Worm (Caenorhabditis elegans) whole organism, young adult: ENCODE results near the gene mrp-4.

Experiments used
- T07F8.4 ChIP-seq: sonication (generic microtip); optimal IDR thresholded peaks from 2 replicates; lab custom pipeline; 2016; ENCODE audit warnings: mild to moderate bottlenecking, missing genetic modification characterization, moderate library complexity, missing compliant biosample characterization
- ama-1 ChIP-seq, 3 experiments: fragments of 150-350 bp in 1 of 3; sonication (generic microtip) in 2 of 3; optimal IDR thresholded peaks; 2 replicates each; lab custom pipeline; 2014 to 2018; ENCODE audit warnings: missing biosample characterization in 2 of 3, missing genetic modification characterization in 2 of 3, missing genetic modification reagents in 2 of 3
- ceh-27 ChIP-seq: fragments of 200-800 bp; sonication (Bioruptor generic); optimal IDR thresholded peaks from 2 replicates; lab custom pipeline; 2018; ENCODE audit warnings: mild to moderate bottlenecking, missing genetic modification characterization, moderate library complexity, missing compliant biosample characterization
- ekl-4 ChIP-seq: fragments of 200-800 bp; sonication (Bioruptor generic); IDR thresholded peaks from 2 replicates; pipeline ENCODE4 v1.3.6; 2022; ENCODE audit warnings: missing genetic modification reagents, missing genetic modification characterization, missing compliant biosample characterization
- hlh-26 ChIP-seq: fragments of 200-800 bp; sonication (Bioruptor generic); conservative IDR thresholded peaks from 2 replicates; pipeline ENCODE4 v1.3.6; 2022; ENCODE audit warnings: missing genetic modification reagents, missing genetic modification characterization, missing compliant biosample characterization
- let-607 ChIP-seq, 2 experiments: fragments of 200-800 bp in 1 of 2; sonication (Bioruptor generic) in 1 of 2; sonication (generic microtip) in 1 of 2; optimal IDR thresholded peaks; 2 replicates each; lab custom pipeline; 2016 to 2018; ENCODE audit warnings: mild to moderate bottlenecking in 2 of 2, missing compliant biosample characterization in 2 of 2, missing genetic modification characterization in 2 of 2, moderate library complexity in 2 of 2, missing genotype in 1 of 2
- mxl-1 ChIP-seq: sonication (generic microtip); optimal IDR thresholded peaks from 2 replicates; lab custom pipeline; 2016; ENCODE audit warnings: missing genetic modification characterization, missing compliant biosample characterization
- nhr-179 ChIP-seq: sonication (generic microtip); optimal IDR thresholded peaks from 2 replicates; lab custom pipeline; 2016; ENCODE audit warnings: mild to moderate bottlenecking, missing genetic modification characterization, missing compliant biosample characterization

DNA sequence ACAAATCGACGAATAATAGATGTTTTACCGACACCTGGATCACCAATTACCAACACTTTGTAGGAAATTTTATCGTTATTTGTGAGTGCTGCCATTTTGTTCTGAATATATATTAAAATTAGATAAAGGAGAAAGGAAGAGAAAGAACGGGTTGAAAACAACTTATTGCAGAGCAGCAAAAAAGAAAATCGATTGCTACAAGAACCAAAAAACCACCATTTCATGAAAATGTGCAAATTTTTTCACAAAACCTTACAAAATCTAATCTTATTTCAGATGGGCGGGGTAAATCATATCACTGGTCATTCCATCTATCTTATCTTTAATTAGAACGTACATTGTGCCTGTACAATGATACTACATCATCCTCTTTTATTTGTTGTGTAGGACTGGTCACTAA, 2.0 kb upstream of the mrp-4 start, which contains the start of gene glo-1:
- TF ChIP-seq nhr-179 (tag; lab: Kevin White, UChicago): no peak
- no peak for TF ChIP-seq hlh-26 (GFP tag; lab: Robert Waterston, UW)
- TF ChIP-seq ekl-4 (GFP tag; lab: Robert Waterston, UW): no peak
- no peak for TF ChIP-seq ama-1 (optimal IDR thresholded peaks at IDR 0.05; lab: Kevin White, UChicago)
- TF ChIP-seq ama-1 (GFP tag; optimal IDR thresholded peaks at IDR 0.05; lab: Kevin White, UChicago): no peak
- no peak for TF ChIP-seq T07F8.4 (tag; lab: Kevin White, UChicago)
- TF ChIP-seq mxl-1 (tag; lab: Kevin White, UChicago): no peak
- no peak for TF ChIP-seq let-607 (tag; optimal IDR thresholded peaks at IDR 0.05; lab: Kevin White, UChicago)
- no peak for TF ChIP-seq ceh-27 (GFP tag; lab: Kevin White, UChicago)
